Worm (Caenorhabditis elegans) whole organism, young adult: Measurements from ENCODE around the gene trxr-1.
A peak's percentile ranks its signal among the peaks of the same experiment; 100 is the strongest.

Source experiments
- B0336.3 ChIP-seq: fragments of 200-800 bp; sonication (Bioruptor generic); IDR thresholded peaks from 2 replicates; pipeline ENCODE4 v1.3.6; 2022; ENCODE audit warnings: missing genetic modification characterization, missing compliant biosample characterization
- F33H1.4 ChIP-seq: fragments of 200-800 bp; sonication (Bioruptor generic); IDR thresholded peaks from 2 replicates; pipeline ENCODE4 v1.3.6; 2022; ENCODE audit warnings: missing genetic modification reagents, missing genetic modification characterization, missing compliant biosample characterization
- F49E8.2 ChIP-seq: sonication (generic microtip); optimal IDR thresholded peaks from 3 replicates; lab custom pipeline; 2017; ENCODE audit warnings: missing genetic modification characterization, mild to moderate bottlenecking, missing compliant biosample characterization, antibody characterized with exemption, moderate library complexity; ENCODE audit not compliant: insufficient read depth
- K11D2.4 ChIP-seq: fragments of 200-800 bp; sonication (Bioruptor generic); IDR thresholded peaks from 2 replicates; pipeline ENCODE4 v1.3.6; 2022; ENCODE audit warnings: missing genetic modification reagents, missing genetic modification characterization, missing compliant biosample characterization
- Y53F4B.3 ChIP-seq: fragments of 200-800 bp; sonication (Bioruptor generic); IDR thresholded peaks from 2 replicates; pipeline ENCODE4 v1.3.6; 2022; ENCODE audit warnings: missing genetic modification reagents, missing genetic modification characterization, missing compliant biosample characterization
- ZK185.1 ChIP-seq: sonication (generic microtip); optimal IDR thresholded peaks from 2 replicates; lab custom pipeline; 2016; ENCODE audit warnings: mild to moderate bottlenecking, missing genetic modification characterization, missing compliant biosample characterization; ENCODE audit not compliant: poor library complexity, severe bottlenecking
- ama-1 ChIP-seq, 3 experiments: fragments of 150-350 bp in 1 of 3; sonication (generic microtip) in 2 of 3; optimal IDR thresholded peaks; 2 replicates each; lab custom pipeline; 2014 to 2018; ENCODE audit warnings: missing biosample characterization in 2 of 3, missing genetic modification characterization in 2 of 3, missing genetic modification reagents in 2 of 3
- cebp-1 ChIP-seq, 2 experiments: fragments of 200-800 bp in 1 of 2; sonication (Bioruptor generic) in 1 of 2; sonication (generic microtip) in 1 of 2; IDR thresholded peaks in 1 of 2; optimal IDR thresholded peaks in 1 of 2; 2 replicates each; pipeline versions ENCODE4 v1.3.6 to Lab custom; 2017 to 2022; ENCODE audit warnings: missing compliant biosample characterization in 2 of 2, missing genetic modification characterization in 2 of 2, mild to moderate bottlenecking in 1 of 2, missing genetic modification reagents in 1 of 2, moderate library complexity in 1 of 2
- ceh-58 ChIP-seq: fragments of 200-800 bp; sonication (Bioruptor generic); IDR thresholded peaks from 2 replicates; pipeline ENCODE4 v1.3.6; 2022; ENCODE audit warnings: missing genetic modification characterization, missing compliant biosample characterization
- ceh-91 ChIP-seq: fragments of 200-800 bp; sonication (Bioruptor generic); IDR thresholded peaks from 2 replicates; pipeline ENCODE4 v1.3.6; 2022; ENCODE audit warnings: missing genetic modification reagents, missing genetic modification characterization, missing compliant biosample characterization
- chd-7 ChIP-seq: sonication (generic microtip); optimal IDR thresholded peaks from 2 replicates; lab custom pipeline; 2016; ENCODE audit warnings: mild to moderate bottlenecking, missing genetic modification characterization, moderate library complexity, missing compliant biosample characterization
- dox-1 ChIP-seq: fragments of 200-800 bp; sonication (Bioruptor generic); IDR thresholded peaks from 2 replicates; pipeline ENCODE4 v1.3.6; 2022; ENCODE audit warnings: missing genetic modification reagents, missing genetic modification characterization, missing compliant biosample characterization
- efl-1 ChIP-seq: fragments of 150-350 bp; optimal IDR thresholded peaks from 2 replicates; lab custom pipeline; 2014; ENCODE audit warnings: missing biosample characterization, missing genetic modification reagents, missing genetic modification characterization
- ekl-4 ChIP-seq: fragments of 200-800 bp; sonication (Bioruptor generic); IDR thresholded peaks from 2 replicates; pipeline ENCODE4 v1.3.6; 2022; ENCODE audit warnings: missing genetic modification reagents, missing genetic modification characterization, missing compliant biosample characterization
- him-1 ChIP-seq: sonication (generic microtip); optimal IDR thresholded peaks from 2 replicates; lab custom pipeline; 2016; ENCODE audit warnings: missing genotype, missing genetic modification reagents, missing genetic modification characterization, missing compliant biosample characterization
- hlh-12 ChIP-seq: sonication (generic microtip); optimal IDR thresholded peaks from 2 replicates; lab custom pipeline; 2016; ENCODE audit warnings: missing genetic modification characterization, missing compliant biosample characterization
- hmg-1.2 ChIP-seq: fragments of 200-800 bp; sonication (Bioruptor generic); IDR thresholded peaks from 2 replicates; pipeline ENCODE4 v1.3.6; 2022; ENCODE audit warnings: missing genetic modification reagents, missing genetic modification characterization, missing compliant biosample characterization
- let-607 ChIP-seq, 2 experiments: fragments of 200-800 bp in 1 of 2; sonication (Bioruptor generic) in 1 of 2; sonication (generic microtip) in 1 of 2; optimal IDR thresholded peaks; 2 replicates each; lab custom pipeline; 2016 to 2018; ENCODE audit warnings: mild to moderate bottlenecking in 2 of 2, missing compliant biosample characterization in 2 of 2, missing genetic modification characterization in 2 of 2, moderate library complexity in 2 of 2, missing genotype in 1 of 2
- lin-35 ChIP-seq, 3 experiments: fragments of 150-350 bp in 2 of 3; sonication (generic microtip) in 1 of 3; optimal IDR thresholded peaks; 2 replicates each; lab custom pipeline; 2014 to 2018; ENCODE audit warnings: missing biosample characterization in 3 of 3, missing genetic modification characterization in 3 of 3, missing genetic modification reagents in 3 of 3
- lin-40 ChIP-seq: sonication (generic microtip); optimal IDR thresholded peaks from 2 replicates; lab custom pipeline; 2016; ENCODE audit warnings: missing genetic modification characterization, mild to moderate bottlenecking, missing compliant biosample characterization, missing genotype, missing genetic modification reagents
- lin-54 ChIP-seq: fragments of 200-800 bp; sonication (Bioruptor generic); optimal IDR thresholded peaks from 2 replicates; lab custom pipeline; 2018; ENCODE audit warnings: mild to moderate bottlenecking, missing genetic modification characterization, missing compliant biosample characterization
- lsl-1 ChIP-seq: fragments of 200-800 bp; sonication (Bioruptor generic); optimal IDR thresholded peaks from 2 replicates; lab custom pipeline; 2018; ENCODE audit warnings: mild to moderate bottlenecking, missing genetic modification characterization, moderate library complexity, missing compliant biosample characterization
- madf-6 ChIP-seq: fragments of 200-800 bp; sonication (Bioruptor generic); IDR thresholded peaks from 2 replicates; pipeline ENCODE4 v1.3.6; 2022; ENCODE audit warnings: missing genetic modification reagents, missing genetic modification characterization, missing compliant biosample characterization
- madf-8 ChIP-seq: fragments of 200-800 bp; sonication (Bioruptor generic); conservative IDR thresholded peaks from 2 replicates; pipeline ENCODE4 v1.3.6; 2022; ENCODE audit warnings: missing genetic modification reagents, missing genetic modification characterization, missing compliant biosample characterization
- mcd-1 ChIP-seq: fragments of 200-800 bp; sonication (Bioruptor generic); IDR thresholded peaks from 2 replicates; pipeline ENCODE4 v1.3.6; 2022; ENCODE audit warnings: missing genetic modification reagents, missing genetic modification characterization, missing compliant biosample characterization
- mes-4 ChIP-seq: sonication (generic microtip); optimal IDR thresholded peaks from 2 replicates; lab custom pipeline; 2016; ENCODE audit warnings: missing genotype, missing genetic modification characterization, missing compliant biosample characterization
- mxl-1 ChIP-seq: sonication (generic microtip); optimal IDR thresholded peaks from 2 replicates; lab custom pipeline; 2016; ENCODE audit warnings: missing genetic modification characterization, missing compliant biosample characterization
- nfyb-1 ChIP-seq: fragments of 200-800 bp; sonication (Bioruptor generic); IDR thresholded peaks from 2 replicates; pipeline ENCODE4 v1.3.6; 2022; ENCODE audit warnings: missing genetic modification reagents, missing genetic modification characterization, missing compliant biosample characterization
- nhr-80 ChIP-seq: sonication (generic microtip); optimal IDR thresholded peaks from 2 replicates; lab custom pipeline; 2016; ENCODE audit warnings: missing genetic modification characterization, missing compliant biosample characterization
- rcor-1 ChIP-seq: fragments of 200-800 bp; sonication (Bioruptor generic); IDR thresholded peaks from 2 replicates; pipeline ENCODE4 v1.3.6; 2022; ENCODE audit warnings: missing genetic modification reagents, missing genetic modification characterization, missing compliant biosample characterization
- repo-1 ChIP-seq: sonication (generic microtip); optimal IDR thresholded peaks from 2 replicates; lab custom pipeline; 2017; ENCODE audit warnings: mild to moderate bottlenecking, missing genetic modification characterization, missing compliant biosample characterization
- snpc-4 ChIP-seq, 5 experiments: fragments of 150-350 bp in 1 of 5; sonication (generic microtip) in 4 of 5; optimal IDR thresholded peaks; 2 replicates each; lab custom pipeline; 2014 to 2018; ENCODE audit warnings: missing genetic modification characterization in 5 of 5, missing biosample characterization in 3 of 5, antibody characterized with exemption in 2 of 5, mild to moderate bottlenecking in 2 of 5, missing compliant biosample characterization in 2 of 5, missing genotype in 2 of 5, moderate library complexity in 2 of 5, missing genetic modification reagents in 1 of 5
- somi-1 ChIP-seq: fragments of 200-800 bp; sonication (Bioruptor generic); optimal IDR thresholded peaks from 2 replicates; lab custom pipeline; 2018; ENCODE audit warnings: mild to moderate bottlenecking, missing genetic modification characterization, missing compliant biosample characterization
- tbp1 ChIP-seq: fragments of 200-800 bp; sonication (Bioruptor generic); optimal IDR thresholded peaks from 2 replicates; lab custom pipeline; 2018; ENCODE audit warnings: mild to moderate bottlenecking, missing genetic modification characterization, missing compliant biosample characterization
- tlf-1 ChIP-seq: fragments of 200-800 bp; sonication (Bioruptor generic); optimal IDR thresholded peaks from 2 replicates; lab custom pipeline; 2018; ENCODE audit warnings: mild to moderate bottlenecking, missing genetic modification characterization, missing compliant biosample characterization
- ztf-18 ChIP-seq: sonication (generic microtip); optimal IDR thresholded peaks from 2 replicates; lab custom pipeline; 2016; ENCODE audit warnings: missing genotype, mild to moderate bottlenecking, missing genetic modification characterization, missing compliant biosample characterization
- ztf-22 ChIP-seq: fragments of 200-800 bp; sonication (Bioruptor generic); optimal IDR thresholded peaks from 2 replicates; lab custom pipeline; 2018; ENCODE audit warnings: mild to moderate bottlenecking, missing genetic modification characterization, moderate library complexity, missing compliant biosample characterization
- ztf-26 ChIP-seq: sonication (generic microtip); optimal IDR thresholded peaks from 2 replicates; lab custom pipeline; 2017; ENCODE audit warnings: missing genetic modification characterization, missing compliant biosample characterization

Gene trxr-1

DNA sequence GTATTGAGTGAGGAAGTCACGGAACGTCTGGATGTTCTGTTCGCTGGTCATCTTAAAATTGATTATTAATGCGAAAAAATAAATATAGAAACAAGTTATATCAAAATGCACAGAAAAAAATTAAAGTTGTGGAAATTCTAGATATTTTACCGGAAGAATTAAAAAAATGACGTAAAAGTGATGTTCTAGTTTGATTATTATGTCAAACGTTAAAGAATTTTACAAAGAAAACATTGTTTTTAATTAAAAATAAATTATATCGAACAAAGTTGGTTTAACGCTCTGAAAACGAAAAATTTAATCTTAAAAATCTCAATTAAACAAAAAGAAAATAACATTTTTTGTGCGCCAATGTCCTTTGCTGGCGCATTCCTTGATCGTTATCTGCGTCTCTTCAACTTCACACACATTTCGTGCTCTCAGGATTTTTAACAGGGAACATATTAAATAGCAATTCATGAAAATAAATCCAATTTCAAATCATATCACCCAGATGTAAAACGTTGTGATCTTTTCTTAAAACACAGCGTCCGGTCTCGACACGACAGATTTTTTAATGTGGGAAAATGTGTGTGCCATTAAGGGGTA is 32.9 kb downstream of the trxr-1 start, which contains the start of gene tin-9.1:
TSS of gene tin-9.1 (minus strand) at position 51 of the 588 bp plus-strand sequence.
- TF ChIP-seq mes-4 (no peak), tbp1 (GFP tag; lab: Kevin White, UChicago) (peak; percentile 31), F33H1.4 (GFP tag; lab: Robert Waterston, UW) (peak; percentile 50), ztf-18 (tag; lab: Kevin White, UChicago) (peak; percentile 93), mcd-1 (GFP tag; lab: Robert Waterston, UW) (peak; percentile 68), repo-1 (tag; lab: Kevin White, UChicago) (no peak), efl-1 (peak; percentile 36), dox-1 (GFP tag; lab: Robert Waterston, UW) (peak; percentile 44; the same call in 1 of the 2 replicates), ceh-58 (GFP tag; lab: Robert Waterston, UW) (no peak), snpc-4 (GFP tag; optimal IDR thresholded peaks at IDR 0.05; lab: Kevin White, UChicago) (peak; percentile 17), snpc-4 (tag; optimal IDR thresholded peaks at IDR 0.05; lab: Kevin White, UChicago) (peak in 3 of 4 experiments; percentile 29 to 68 (median 49)), K11D2.4 (GFP tag; lab: Robert Waterston, UW) (peak; percentile 42; the same call in 1 of the 2 replicates), tlf-1 (GFP tag; lab: Kevin White, UChicago) (no peak), ama-1 (optimal IDR thresholded peaks at IDR 0.05; lab: Kevin White, UChicago) (no peak), ama-1 (GFP tag; optimal IDR thresholded peaks at IDR 0.05; lab: Kevin White, UChicago) (no peak), mxl-1 (no peak), ekl-4 (GFP tag; lab: Robert Waterston, UW) (0 out of 2 replicates have a peak, but pooled peaks have one; percentile 50), F49E8.2 (tag; lab: Kevin White, UChicago) (peak; percentile 29), ZK185.1 (peak; percentile 13), hlh-12 (tag; lab: Kevin White, UChicago) (no peak), lin-35 (GFP tag; optimal IDR thresholded peaks at IDR 0.05; lab: Kevin White, UChicago) (peak in 1 of 3 experiments; percentile 67), chd-7 (tag; lab: Kevin White, UChicago) (no peak), lsl-1 (peak; percentile 57), lin-54 (peak; percentile 61), hmg-1.2 (GFP tag; lab: Robert Waterston, UW) (peak; percentile 70), Y53F4B.3 (GFP tag; lab: Robert Waterston, UW) (no peak), lin-40 (tag; lab: Kevin White, UChicago) (peak; percentile 67), cebp-1 (GFP tag; IDR thresholded peaks at IDR 0.05; lab: Robert Waterston, UW) (no peak), cebp-1 (tag; optimal IDR thresholded peaks at IDR 0.05; lab: Kevin White, UChicago) (peak; percentile 41), somi-1 (no peak), let-607 (tag; optimal IDR thresholded peaks at IDR 0.05; lab: Kevin White, UChicago) (peak in 1 of 2 experiments; percentile 1), him-1 (tag; lab: Kevin White, UChicago) (peak; percentile 63), B0336.3 (no peak), ceh-91 (0 out of 2 replicates have a peak, but pooled peaks have one; percentile 24), rcor-1 (GFP tag; lab: Robert Waterston, UW) (0 out of 2 replicates have a peak, but pooled peaks have one; percentile 9), ztf-22 (GFP tag; lab: Kevin White, UChicago) (no peak), madf-8 (GFP tag; lab: Robert Waterston, UW) (no peak), nfyb-1 (0 out of 2 replicates have a peak, but pooled peaks have one; percentile 50), madf-6 (GFP tag; lab: Robert Waterston, UW) (peak; percentile 73), ztf-26 (tag; lab: Kevin White, UChicago) (no peak), nhr-80 (peak; percentile 30)
